Worm (Caenorhabditis elegans) whole organism, L3 larva: ENCODE results near the gene Y42A5A.5.

Source experiments
- R02D3.7 ChIP-seq: fragments of 150-350 bp; optimal IDR thresholded peaks from 2 replicates; lab custom pipeline; 2014; ENCODE audit warnings: missing biosample characterization, missing genetic modification characterization
- ceh-28 ChIP-seq: fragments of 150-350 bp; optimal IDR thresholded peaks from 2 replicates; lab custom pipeline; 2014; ENCODE audit warnings: missing biosample characterization, missing genetic modification reagents, missing genetic modification characterization
- egl-5 ChIP-seq: fragments of 150-350 bp; optimal IDR thresholded peaks from 2 replicates; lab custom pipeline; 2017; ENCODE audit warnings: missing biosample characterization, missing genetic modification reagents, missing genetic modification characterization, inconsistent platforms
- nhr-25 ChIP-seq: sonication (generic microtip); optimal IDR thresholded peaks from 2 replicates; lab custom pipeline; 2017; ENCODE audit warnings: missing biosample characterization, missing genetic modification characterization
- pha-4 ChIP-seq: fragments of 150-350 bp; optimal IDR thresholded peaks from 2 replicates; lab custom pipeline; 2014; ENCODE audit warnings: missing biosample characterization, missing genetic modification reagents, missing genetic modification characterization
- zag-1 ChIP-seq: fragments of 150-350 bp; optimal IDR thresholded peaks from 2 replicates; lab custom pipeline; 2014; ENCODE audit warnings: missing biosample characterization, missing genetic modification characterization
- ztf-11 ChIP-seq: fragments of 150-350 bp; optimal IDR thresholded peaks from 2 replicates; lab custom pipeline; 2014; ENCODE audit warnings: missing biosample characterization, missing genetic modification characterization
- ztf-4 ChIP-seq: fragments of 150-350 bp; optimal IDR thresholded peaks from 2 replicates; lab custom pipeline; 2014; ENCODE audit warnings: missing biosample characterization, missing genetic modification characterization

DNA sequence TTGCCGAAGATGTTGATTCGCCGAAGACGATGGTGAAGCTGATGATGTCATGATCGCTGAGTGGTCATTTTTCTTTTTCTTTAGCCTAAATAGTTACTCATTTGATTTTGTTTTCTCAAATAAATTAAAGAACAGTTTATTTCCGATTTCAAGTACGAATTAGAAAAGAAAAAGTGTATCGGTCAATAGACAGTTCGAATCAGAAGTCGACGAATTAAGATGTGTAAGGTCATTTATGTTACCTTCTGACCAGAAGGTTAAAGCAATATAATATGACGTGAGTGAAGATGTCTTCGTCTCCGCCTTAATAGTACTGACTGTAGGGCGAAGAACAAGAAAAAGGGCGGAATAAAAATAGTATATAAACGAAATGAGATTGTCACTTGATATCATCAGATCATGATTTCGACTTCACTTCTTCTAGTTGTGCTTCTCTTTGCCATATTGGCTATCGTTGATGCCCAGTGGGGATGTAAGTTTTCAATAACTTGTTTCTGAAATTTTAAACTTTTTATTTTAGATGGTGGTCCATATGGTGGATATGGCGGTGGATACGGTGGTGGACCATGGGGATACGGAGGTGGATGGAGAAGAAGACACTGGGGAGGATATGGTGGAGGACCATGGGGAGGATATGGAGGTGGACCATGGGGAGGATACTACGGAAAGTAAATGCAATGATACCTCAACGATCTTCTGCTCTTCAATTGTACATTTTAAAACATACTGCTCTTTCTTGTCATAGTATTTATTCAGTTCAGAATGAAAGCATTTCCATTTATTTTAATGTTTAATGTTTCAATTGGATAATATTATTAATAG lies 37.6 kb upstream of the Y42A5A.5 start, which contains the start of the genes T19C4.24 and nlp-33:
- no peak for TF ChIP-seq pha-4 (tag; lab: Kevin White, UChicago)
- TF ChIP-seq ceh-28 (tag; lab: Kevin White, UChicago), result no peak
- no peak for TF ChIP-seq egl-5 (tag; lab: Kevin White, UChicago)
- peak; percentile 66 for TF ChIP-seq nhr-25 (tag; lab: Kevin White, UChicago)
- TF ChIP-seq R02D3.7 (tag; lab: Kevin White, UChicago), result peak; percentile 8
- no peak for TF ChIP-seq ztf-4 (tag; lab: Kevin White, UChicago)
- TF ChIP-seq zag-1 (tag; lab: Kevin White, UChicago), result no peak
- no peak for TF ChIP-seq ztf-11 (tag; lab: Kevin White, UChicago)
